Worm (Caenorhabditis elegans) whole organism, L1 larva: ENCODE data around the gene vglu-3.

Experiments used
- C16A3.4 ChIP-seq: fragments of 150-350 bp; optimal IDR thresholded peaks from 2 replicates; lab custom pipeline; 2014; ENCODE audit warnings: missing biosample characterization, missing genetic modification characterization
- C34B4.2 ChIP-seq: sonication (generic microtip); optimal IDR thresholded peaks from 2 replicates; lab custom pipeline; 2017; ENCODE audit warnings: mild to moderate bottlenecking, missing genetic modification characterization, missing compliant biosample characterization
- Y116A8C.19 ChIP-seq: sonication (generic microtip); optimal IDR thresholded peaks from 2 replicates; lab custom pipeline; 2016; ENCODE audit warnings: missing compliant biosample characterization, missing genetic modification characterization, borderline replicate concordance
- ama-1 ChIP-seq: fragments of 150-350 bp; optimal IDR thresholded peaks from 2 replicates; lab custom pipeline; 2014
- blmp-1 ChIP-seq: fragments of 150-350 bp; optimal IDR thresholded peaks from 2 replicates; lab custom pipeline; 2014; ENCODE audit warnings: missing biosample characterization, missing genetic modification characterization
- ceh-8 ChIP-seq: fragments of 200-800 bp; sonication (Bioruptor generic); optimal IDR thresholded peaks from 2 replicates; lab custom pipeline; 2018; ENCODE audit warnings: mild to moderate bottlenecking, missing genetic modification characterization, moderate library complexity, missing compliant biosample characterization
- ceh-88 ChIP-seq: fragments of 200-800 bp; sonication (Bioruptor generic); IDR thresholded peaks from 2 replicates; pipeline ENCODE4 v1.3.6; 2022; ENCODE audit warnings: missing genetic modification characterization, missing compliant biosample characterization
- ces-1 ChIP-seq: fragments of 150-350 bp; optimal IDR thresholded peaks from 2 replicates; lab custom pipeline; 2014; ENCODE audit warnings: missing biosample characterization, missing genetic modification reagents, missing genetic modification characterization
- dpl-1 ChIP-seq, 3 experiments: fragments of 150-350 bp in 2 of 3; sonication (generic microtip) in 1 of 3; optimal IDR thresholded peaks; 2 replicates each; lab custom pipeline; 2014 to 2017; ENCODE audit warnings: missing biosample characterization in 3 of 3, missing genetic modification characterization in 3 of 3, missing genetic modification reagents in 3 of 3
- dsc-1 ChIP-seq: sonication (generic microtip); optimal IDR thresholded peaks from 2 replicates; lab custom pipeline; 2016; ENCODE audit warnings: mild to moderate bottlenecking, missing genetic modification characterization, missing compliant biosample characterization
- efl-1 ChIP-seq, 4 experiments: fragments of 150-350 bp; optimal IDR thresholded peaks in 3 of 4; peaks in 1 of 4; 1 replicate in 1 of 4; 2 replicates in 3 of 4; lab custom pipeline; 2014; ENCODE audit warnings: missing biosample characterization in 2 of 4, missing genetic modification characterization in 2 of 4, missing genetic modification reagents in 2 of 4
- efl-3 ChIP-seq: fragments of 200-800 bp; sonication (Bioruptor generic); optimal IDR thresholded peaks from 2 replicates; lab custom pipeline; 2018; ENCODE audit warnings: mild to moderate bottlenecking, missing genetic modification characterization, missing compliant biosample characterization
- egl-27 ChIP-seq, 2 experiments: fragments of 150-350 bp in 1 of 2; sonication (generic microtip); optimal IDR thresholded peaks; 3 replicates each; lab custom pipeline; 2017 to 2018; ENCODE audit warnings: missing biosample characterization in 2 of 2, missing genetic modification characterization in 2 of 2, missing genetic modification reagents in 2 of 2
- elt-3 ChIP-seq, 6 experiments: fragments of 150-350 bp in 1 of 6; sonication (generic microtip); optimal IDR thresholded peaks; 2 replicates each; lab custom pipeline; 2017 to 2018; ENCODE audit warnings: missing biosample characterization in 6 of 6, missing genetic modification characterization in 6 of 6, inconsistent platforms in 1 of 6
- ets-5 ChIP-seq: fragments of 200-800 bp; sonication (Bioruptor generic); IDR thresholded peaks from 2 replicates; pipeline ENCODE4 v1.3.6; 2022; ENCODE audit warnings: missing genetic modification characterization, missing compliant biosample characterization
- fkh-10 ChIP-seq: sonication (generic microtip); optimal IDR thresholded peaks from 2 replicates; lab custom pipeline; 2017; ENCODE audit warnings: missing biosample characterization, missing genetic modification reagents, missing genetic modification characterization
- hlh-4 ChIP-seq: sonication (generic microtip); optimal IDR thresholded peaks from 2 replicates; lab custom pipeline; 2016; ENCODE audit warnings: mild to moderate bottlenecking, missing genetic modification characterization, missing compliant biosample characterization
- jun-1 ChIP-seq: fragments of 150-350 bp; optimal IDR thresholded peaks from 2 replicates; lab custom pipeline; 2014; ENCODE audit warnings: missing biosample characterization, missing genetic modification reagents, missing genetic modification characterization
- lin-13 ChIP-seq: fragments of 150-350 bp; optimal IDR thresholded peaks from 2 replicates; lab custom pipeline; 2014; ENCODE audit warnings: missing biosample characterization, missing genetic modification reagents, missing genetic modification characterization
- lin-14 ChIP-seq: fragments of 200-800 bp; sonication (Bioruptor generic); optimal IDR thresholded peaks from 2 replicates; lab custom pipeline; 2018; ENCODE audit warnings: mild to moderate bottlenecking, missing genetic modification characterization, moderate library complexity, missing compliant biosample characterization
- lin-15B ChIP-seq: fragments of 150-350 bp; sonication (generic microtip); optimal IDR thresholded peaks from 3 replicates; lab custom pipeline; 2014; ENCODE audit warnings: missing biosample characterization, missing genetic modification characterization
- lin-39 ChIP-seq: fragments of 150-350 bp; optimal IDR thresholded peaks from 2 replicates; lab custom pipeline; 2014; ENCODE audit warnings: missing biosample characterization, missing genetic modification reagents, missing genetic modification characterization
- mab-9 ChIP-seq: fragments of 200-800 bp; sonication (Bioruptor generic); IDR thresholded peaks from 2 replicates; pipeline ENCODE4 v1.3.6; 2022; ENCODE audit warnings: missing genetic modification reagents, missing genetic modification characterization, missing compliant biosample characterization
- mef-2 ChIP-seq: fragments of 150-350 bp; optimal IDR thresholded peaks from 2 replicates; lab custom pipeline; 2014; ENCODE audit warnings: missing biosample characterization, missing genetic modification characterization
- mep-1 ChIP-seq: fragments of 150-350 bp; optimal IDR thresholded peaks from 2 replicates; lab custom pipeline; 2014; ENCODE audit warnings: missing biosample characterization, missing genetic modification characterization
- nhr-237 ChIP-seq: fragments of 150-350 bp; optimal IDR thresholded peaks from 2 replicates; lab custom pipeline; 2014; ENCODE audit warnings: missing biosample characterization, missing genetic modification characterization
- nhr-71 ChIP-seq: sonication (generic microtip); optimal IDR thresholded peaks from 2 replicates; lab custom pipeline; 2016; ENCODE audit warnings: mild to moderate bottlenecking, missing genetic modification characterization, moderate library complexity, missing compliant biosample characterization
- nhr-76 ChIP-seq: sonication (generic microtip); optimal IDR thresholded peaks from 2 replicates; lab custom pipeline; 2017; ENCODE audit warnings: missing biosample characterization, missing genetic modification characterization
- nhr-84 ChIP-seq: sonication (generic microtip); optimal IDR thresholded peaks from 2 replicates; lab custom pipeline; 2017; ENCODE audit warnings: missing biosample characterization, missing genetic modification characterization
- skn-1 ChIP-seq: fragments of 150-350 bp; optimal IDR thresholded peaks from 2 replicates; lab custom pipeline; 2014; ENCODE audit warnings: missing biosample characterization, missing genetic modification characterization
- snu-23 ChIP-seq: sonication (generic microtip); optimal IDR thresholded peaks from 2 replicates; lab custom pipeline; 2016; ENCODE audit warnings: missing genetic modification characterization, missing compliant biosample characterization
- sox-4 ChIP-seq: sonication (generic microtip); optimal IDR thresholded peaks from 2 replicates; lab custom pipeline; 2016; ENCODE audit warnings: missing genetic modification characterization, missing compliant biosample characterization
- unc-130 ChIP-seq: fragments of 150-350 bp; optimal IDR thresholded peaks from 2 replicates; lab custom pipeline; 2017; ENCODE audit warnings: missing biosample characterization, missing genetic modification characterization, inconsistent platforms
- unc-62 ChIP-seq: fragments of 150-350 bp; optimal IDR thresholded peaks from 2 replicates; lab custom pipeline; 2014; ENCODE audit warnings: missing biosample characterization, missing genetic modification reagents, missing genetic modification characterization
- xbp-1 ChIP-seq: sonication (generic microtip); optimal IDR thresholded peaks from 2 replicates; lab custom pipeline; 2016; ENCODE audit warnings: missing genetic modification characterization, missing compliant biosample characterization
- ztf-4 ChIP-seq: fragments of 150-350 bp; optimal IDR thresholded peaks from 2 replicates; lab custom pipeline; 2014; ENCODE audit warnings: missing biosample characterization, missing genetic modification characterization

Gene vglu-3

DNA sequence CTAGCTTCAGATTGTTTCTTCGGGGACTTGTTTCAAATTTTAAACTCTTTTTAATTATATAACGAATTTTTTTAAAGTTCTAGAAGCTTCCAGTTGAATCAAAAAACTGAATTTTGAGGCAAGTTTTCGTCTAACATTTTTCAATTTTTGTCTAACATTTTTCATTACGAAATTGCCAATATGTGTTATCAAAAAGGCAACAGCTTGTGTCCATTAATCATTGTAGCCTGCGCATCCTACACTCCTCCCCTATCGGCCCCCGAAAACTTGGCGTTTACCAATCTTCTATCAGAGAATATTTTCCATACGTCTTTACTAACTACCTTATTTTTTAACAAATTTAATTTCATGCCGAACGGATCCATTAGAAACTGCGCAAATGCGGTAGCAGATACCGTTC lies at the start of gene vglu-3:
Gene vglu-3, plus strand, starts transcription at position 301 of the 400 bp plus-strand sequence.
- no peak for TF ChIP-seq C34B4.2 (tag; lab: Kevin White, UChicago)
- TF ChIP-seq unc-62 (GFP tag; lab: Kevin White, UChicago), result no peak
- TF ChIP-seq ceh-88 (GFP tag; lab: Robert Waterston, UW), result no peak
- TF ChIP-seq nhr-84 (tag; lab: Kevin White, UChicago), result no peak
- TF ChIP-seq skn-1 (tag; lab: Kevin White, UChicago), result no peak
- no peak for TF ChIP-seq nhr-237 (tag; lab: Kevin White, UChicago)
- TF ChIP-seq lin-14 (GFP tag; lab: Kevin White, UChicago), result no peak
- TF ChIP-seq lin-13, result no peak
- TF ChIP-seq jun-1 (tag; lab: Kevin White, UChicago), result no peak
- TF ChIP-seq xbp-1 (tag; lab: Kevin White, UChicago), result no peak
- TF ChIP-seq C16A3.4, result no peak
- no peak for TF ChIP-seq ama-1
- TF ChIP-seq fkh-10 (GFP tag; lab: Kevin White, UChicago), result no peak
- TF ChIP-seq efl-3 (GFP tag; lab: Kevin White, UChicago), result no peak

DNA sequence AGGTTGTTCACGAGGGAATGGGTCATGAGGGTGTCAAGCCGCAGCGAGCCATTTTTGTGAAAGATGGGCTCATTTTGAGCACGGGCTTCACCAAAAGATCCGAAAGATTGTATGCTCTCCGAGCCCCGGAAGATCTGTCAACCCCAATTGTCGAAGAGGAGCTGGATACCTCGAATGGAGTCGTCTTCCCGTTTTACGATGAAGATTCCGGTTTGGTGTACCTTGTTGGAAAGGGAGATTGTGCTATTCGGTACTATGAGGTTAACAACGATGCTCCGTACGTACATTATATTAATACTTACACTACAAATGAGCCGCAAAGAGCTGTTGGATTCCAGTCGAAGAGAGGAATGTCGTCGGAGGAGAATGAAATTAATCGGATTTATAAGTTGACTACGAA lies 49.1 kb upstream of the vglu-3 start:
- TF ChIP-seq Y116A8C.19 (tag; lab: Kevin White, UChicago), result no peak
- TF ChIP-seq ces-1, result no peak

DNA sequence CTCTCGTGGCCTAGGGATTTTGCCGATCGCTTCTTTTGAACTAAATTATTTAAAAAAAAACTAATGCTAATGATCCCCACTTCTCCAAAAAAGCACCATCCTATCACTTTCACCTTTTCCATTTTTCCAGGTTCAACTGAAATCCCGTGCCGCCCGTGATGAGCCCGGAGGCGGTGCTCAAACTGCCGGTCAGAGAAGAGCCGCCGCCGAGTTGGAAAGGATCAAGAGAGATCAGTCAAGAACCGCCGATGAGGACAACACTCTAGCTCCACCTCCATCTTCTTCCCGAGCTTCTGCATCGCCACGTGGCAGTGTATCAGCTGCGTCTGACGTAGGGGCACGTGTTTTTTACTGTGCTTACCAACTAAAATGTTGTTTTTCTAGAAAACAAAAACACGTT lies 46.8 kb upstream of the vglu-3 start:
- TF ChIP-seq nhr-76 (tag; lab: Kevin White, UChicago), result no peak
- TF ChIP-seq dpl-1 (GFP tag; optimal IDR thresholded peaks at IDR 0.05; lab: Kevin White, UChicago), result no peak
- TF ChIP-seq lin-39 (tag; lab: Kevin White, UChicago), result no peak
- no peak for TF ChIP-seq mep-1 (tag; lab: Kevin White, UChicago)
- no peak for TF ChIP-seq efl-1 (optimal IDR thresholded peaks at IDR 0.05; lab: Kevin White, UChicago)
- peak in 1 of 2 experiments; percentile 20 for TF ChIP-seq efl-1 (GFP tag; optimal IDR thresholded peaks at IDR 0.05 in 1 of 2; lab: Kevin White, UChicago)

DNA sequence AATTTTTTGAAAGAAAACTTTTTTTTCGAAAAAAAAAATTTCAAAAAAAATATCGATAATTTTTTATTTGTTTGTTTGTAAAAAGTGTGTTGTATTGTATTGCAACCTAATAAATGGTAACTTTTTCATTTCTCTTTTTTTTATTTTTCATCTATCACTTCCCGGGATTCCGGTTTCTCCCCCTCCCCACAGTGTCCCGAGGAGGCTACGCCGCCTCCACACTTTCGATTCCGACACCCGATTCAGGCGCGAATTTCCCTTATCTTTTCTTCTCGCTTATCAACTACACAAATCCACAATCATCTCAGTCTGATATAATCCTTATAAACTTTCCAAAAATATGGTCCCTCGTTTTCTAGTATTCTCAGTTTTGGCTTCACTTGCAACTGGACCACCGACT lies 45.6 kb upstream of the vglu-3 start, which contains the start of gene R01H10.4:
Gene R01H10.4, plus strand, starts transcription at position 236 of the 400 bp plus-strand sequence.
- TF ChIP-seq elt-3 (tag; optimal IDR thresholded peaks at IDR 0.05; lab: Kevin White, UChicago), result peak in 1 of 6 experiments; percentile 57
- TF ChIP-seq ceh-88 (GFP tag; lab: Robert Waterston, UW), result no peak
- no peak for TF ChIP-seq mef-2 (tag; lab: Kevin White, UChicago)
- peak; percentile 97 for TF ChIP-seq blmp-1 (tag; lab: Kevin White, UChicago)
- TF ChIP-seq ces-1, result no peak

DNA sequence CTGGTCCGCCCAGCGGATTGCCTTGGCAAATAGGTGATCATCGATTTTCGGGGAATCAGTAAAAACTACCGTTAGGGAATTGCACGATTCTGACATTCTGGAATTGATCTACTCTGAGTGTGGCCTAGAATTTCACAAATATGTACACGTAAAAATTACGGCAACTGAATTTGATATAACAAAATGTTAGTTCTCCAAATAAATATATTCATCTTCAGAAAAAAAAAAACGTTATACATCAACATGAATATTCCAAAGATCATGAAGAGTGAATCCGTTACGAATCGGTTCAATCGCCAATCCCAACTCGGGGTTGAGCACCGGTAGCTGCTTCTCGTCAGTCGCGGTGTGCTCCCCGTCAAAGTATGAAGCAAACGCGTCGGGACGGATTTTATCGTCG lies 41.5 kb upstream of the vglu-3 start, which contains the start of gene rip-1:
Gene rip-1, minus strand, starts transcription at position 101 of the 400 bp plus-strand sequence.
- TF ChIP-seq C34B4.2 (tag; lab: Kevin White, UChicago) (no peak), skn-1 (tag; lab: Kevin White, UChicago) (no peak), lin-15B (tag; lab: Kevin White, UChicago) (no peak), egl-27 (tag; optimal IDR thresholded peaks at IDR 0.05; lab: Kevin White, UChicago) (no peak), blmp-1 (tag; lab: Kevin White, UChicago) (no peak), efl-3 (GFP tag; lab: Kevin White, UChicago) (no peak), snu-23 (GFP tag; lab: Kevin White, UChicago) (no peak), unc-130 (no peak), ceh-8 (GFP tag; lab: Kevin White, UChicago) (no peak), nhr-71 (no peak), dsc-1 (tag; lab: Kevin White, UChicago) (no peak), sox-4 (tag; lab: Kevin White, UChicago) (no peak), mab-9 (no peak), ztf-4 (tag; lab: Kevin White, UChicago) (no peak), ets-5 (GFP tag; lab: Robert Waterston, UW) (no peak), dpl-1 (GFP tag; optimal IDR thresholded peaks at IDR 0.05; lab: Kevin White, UChicago) (no peak), hlh-4 (no peak)
